Worm (Caenorhabditis elegans): ENCODE data around the gene ttc-7.

ce11 chrIII:1832453-1832852 is 27.8 kb upstream of the ttc-7 start:
- TF ChIP-seq dpl-1 (GFP tag; optimal IDR thresholded peaks at IDR 0.05), result no peak
- TF ChIP-seq pha-4 (tag; optimal IDR thresholded peaks at IDR 0.05), result no peak
- TF ChIP-seq egl-44 (GFP tag; IDR thresholded peaks at IDR 0.05), result no peak
- TF ChIP-seq madf-6 (GFP tag; IDR thresholded peaks at IDR 0.05), result no peak
- no peak for TF ChIP-seq K11D2.4 (GFP tag; IDR thresholded peaks at IDR 0.05)
- TF ChIP-seq nhr-120 (GFP tag; IDR thresholded peaks at IDR 0.05), result no peak
- TF ChIP-seq lsl-1 (GFP tag; optimal IDR thresholded peaks at IDR 0.05), result no peak
- no peak for TF ChIP-seq lir-1 (GFP tag; conservative IDR thresholded peaks at IDR 0.05)
- TF ChIP-seq attf-6 (GFP tag; IDR thresholded peaks at IDR 0.05), result no peak
- no peak for TF ChIP-seq Y53F4B.3 (GFP tag; IDR thresholded peaks at IDR 0.05)
- no peak for TF ChIP-seq F39B2.1 (GFP tag; IDR thresholded peaks at IDR 0.05)
- no peak for TF ChIP-seq rpc-1 (optimal IDR thresholded peaks at IDR 0.05)
- no peak for TF ChIP-seq rpc-1 (tag; optimal IDR thresholded peaks at IDR 0.05)
